Fruit fly (Drosophila melanogaster) whole organism, pupa: Measurements from ENCODE around the gene dsb.
A peak's percentile ranks its signal among the peaks of the same experiment; 100 is the strongest.

Experiments
- CG10348 ChIP-seq: fragments of 200-800 bp; sonication (Bioruptor generic); IDR thresholded peaks from 2 replicates; pipeline ENCODE4 v1.3.6; 2022; ENCODE audit warnings: missing biosample characterization, missing genetic modification characterization
- CG12605 ChIP-seq: fragments of 200-800 bp; sonication (Bioruptor generic); IDR thresholded peaks from 2 replicates; pipeline ENCODE4 v1.3.6; 2022; ENCODE audit warnings: missing biosample characterization, missing genetic modification characterization
- CG13204 ChIP-seq: fragments of 200-800 bp; sonication (Bioruptor generic); optimal IDR thresholded peaks from 2 replicates; lab custom pipeline; 2018; ENCODE audit warnings: missing biosample characterization, mild to moderate bottlenecking, missing genetic modification characterization, moderate library complexity
- CG14655 ChIP-seq: fragments of 200-800 bp; sonication (Bioruptor generic); optimal IDR thresholded peaks from 3 replicates; lab custom pipeline; 2017; ENCODE audit warnings: mild to moderate bottlenecking, missing biosample characterization, missing genetic modification reagents, missing genetic modification characterization
- CG15710 ChIP-seq: fragments of 200-800 bp; sonication (Bioruptor generic); optimal IDR thresholded peaks from 2 replicates; lab custom pipeline; 2018; ENCODE audit warnings: missing biosample characterization, mild to moderate bottlenecking, missing genetic modification characterization, moderate library complexity
- CG17806 ChIP-seq: fragments of 200-800 bp; sonication (Bioruptor generic); optimal IDR thresholded peaks from 2 replicates; lab custom pipeline; 2018; ENCODE audit warnings: missing biosample characterization, mild to moderate bottlenecking, missing genetic modification characterization, moderate library complexity
- CG32121 ChIP-seq: fragments of 200-800 bp; sonication (Bioruptor generic); IDR thresholded peaks from 2 replicates; pipeline ENCODE4 v1.3.6; 2022; ENCODE audit warnings: missing biosample characterization, missing genetic modification characterization
- CG34367 ChIP-seq: fragments of 200-800 bp; sonication (Bioruptor generic); optimal IDR thresholded peaks from 2 replicates; lab custom pipeline; 2018; ENCODE audit warnings: missing biosample characterization, mild to moderate bottlenecking, missing genetic modification characterization
- CG4496 ChIP-seq: fragments of 200-800 bp; sonication (Bioruptor generic); IDR thresholded peaks from 3 replicates; pipeline ENCODE4 v1.3.6; 2022; ENCODE audit warnings: missing biosample characterization, missing genetic modification characterization
- CG8159 ChIP-seq: fragments of 200-800 bp; sonication (Bioruptor generic); optimal IDR thresholded peaks from 3 replicates; lab custom pipeline; 2018; ENCODE audit warnings: missing biosample characterization, mild to moderate bottlenecking, missing genetic modification characterization, moderate library complexity
- CG8301 ChIP-seq: fragments of 200-800 bp; sonication (Bioruptor generic); optimal IDR thresholded peaks from 2 replicates; lab custom pipeline; 2018; ENCODE audit warnings: missing biosample characterization, mild to moderate bottlenecking, missing genetic modification characterization
- CG9948 ChIP-seq: fragments of 200-800 bp; sonication (Bioruptor generic); optimal IDR thresholded peaks from 2 replicates; lab custom pipeline; 2018; ENCODE audit warnings: missing biosample characterization, mild to moderate bottlenecking, missing genetic modification characterization, moderate library complexity
- D1 ChIP-seq: fragments of 200-800 bp; sonication (Bioruptor generic); optimal IDR thresholded peaks from 2 replicates; lab custom pipeline; 2018; ENCODE audit warnings: missing biosample characterization, mild to moderate bottlenecking, missing genetic modification characterization, moderate library complexity
- EcR ChIP-seq: fragments of 200-800 bp; sonication (Bioruptor generic); optimal IDR thresholded peaks from 3 replicates; lab custom pipeline; 2019; ENCODE audit warnings: missing biosample characterization, missing genetic modification characterization, mild to moderate bottlenecking, moderate library complexity, missing genetic modification reagents
- Ets98B ChIP-seq: fragments of 200-800 bp; sonication (Bioruptor generic); IDR thresholded peaks from 2 replicates; pipeline ENCODE4 v1.3.6; 2022; ENCODE audit warnings: missing biosample characterization, missing genetic modification characterization
- Pif1A ChIP-seq: fragments of 200-800 bp; sonication (Bioruptor generic); optimal IDR thresholded peaks from 3 replicates; lab custom pipeline; 2016; ENCODE audit warnings: missing biosample characterization, missing genetic modification characterization
- Pif1B ChIP-seq: fragments of 200-800 bp; sonication (Bioruptor generic); optimal IDR thresholded peaks from 3 replicates; lab custom pipeline; 2016; ENCODE audit warnings: missing biosample characterization, missing genetic modification characterization
- Snoo ChIP-seq: fragments of 200-800 bp; sonication (Bioruptor generic); optimal IDR thresholded peaks from 3 replicates; lab custom pipeline; 2017; ENCODE audit warnings: missing biosample characterization, mild to moderate bottlenecking, missing genetic modification characterization, inconsistent platforms
- fd96Ca ChIP-seq: fragments of 200-800 bp; sonication (Bioruptor generic); IDR thresholded peaks from 3 replicates; pipeline ENCODE4 v1.3.6; 2022; ENCODE audit warnings: missing biosample characterization, missing genetic modification characterization
- gl ChIP-seq: fragments of 200-800 bp; sonication (Bioruptor generic); optimal IDR thresholded peaks from 2 replicates; lab custom pipeline; 2018; ENCODE audit warnings: missing biosample characterization, mild to moderate bottlenecking, missing genetic modification characterization
- rn ChIP-seq: fragments of 200-800 bp; sonication (Bioruptor generic); IDR thresholded peaks from 2 replicates; pipeline ENCODE4 v1.3.6; 2022; ENCODE audit warnings: missing biosample characterization, missing genetic modification characterization

dsb gene

DNA sequence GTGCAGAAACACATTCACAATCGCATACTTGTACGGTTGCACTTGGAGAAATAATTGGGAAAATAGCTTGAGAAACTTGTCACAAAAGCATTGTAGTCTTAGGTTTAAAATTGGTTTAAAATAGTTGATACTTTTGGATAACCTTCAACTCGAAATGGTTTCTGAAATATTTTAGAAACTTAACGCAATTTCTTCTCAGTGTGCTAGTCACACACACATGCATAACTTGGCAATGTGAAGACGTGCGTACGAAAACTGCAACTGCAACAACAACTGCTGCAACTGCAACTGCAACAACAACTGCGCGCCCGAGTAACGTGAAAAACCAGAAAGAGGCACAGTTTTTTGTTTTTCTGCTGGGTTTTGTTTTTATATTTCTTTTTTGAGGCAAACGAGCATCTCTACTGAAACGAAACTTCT, 23.9 kb downstream of the dsb start:
- TF ChIP-seq EcR (GFP tag; lab: Kevin White, UChicago) (no peak), Pif1B (GFP tag; lab: Kevin White, UChicago) (peak; percentile 97), D1 (tag; lab: Kevin White, UChicago) (peak; percentile 90), CG8301 (tag; lab: Kevin White, UChicago) (peak; percentile 99), CG32121 (GFP tag; lab: Robert Waterston, UW) (peak; percentile 99), rn (peak; percentile 97), CG15710 (tag; lab: Kevin White, UChicago) (peak; percentile 97), CG17806 (tag; lab: Kevin White, UChicago) (peak; percentile 98), CG34367 (peak; percentile 98), CG12605 (GFP tag; lab: Robert Waterston, UW) (peak; percentile 97), CG9948 (tag; lab: Kevin White, UChicago) (peak; percentile 96), CG4496 (GFP tag; lab: Robert Waterston, UW) (peak; percentile 99), CG14655 (peak; percentile 99), CG8159 (tag; lab: Kevin White, UChicago) (peak; percentile 98), Pif1A (peak; percentile 98), gl (tag; lab: Kevin White, UChicago) (peak; percentile 95), CG10348 (peak; percentile 92), Snoo (tag; lab: Kevin White, UChicago) (peak; percentile 92), fd96Ca (GFP tag; lab: Robert Waterston, UW) (peak; percentile 98), CG13204 (peak; percentile 91), Ets98B (peak; percentile 99)
- TF ChIP-seq, all 21 proteins: peak for 20

DNA sequence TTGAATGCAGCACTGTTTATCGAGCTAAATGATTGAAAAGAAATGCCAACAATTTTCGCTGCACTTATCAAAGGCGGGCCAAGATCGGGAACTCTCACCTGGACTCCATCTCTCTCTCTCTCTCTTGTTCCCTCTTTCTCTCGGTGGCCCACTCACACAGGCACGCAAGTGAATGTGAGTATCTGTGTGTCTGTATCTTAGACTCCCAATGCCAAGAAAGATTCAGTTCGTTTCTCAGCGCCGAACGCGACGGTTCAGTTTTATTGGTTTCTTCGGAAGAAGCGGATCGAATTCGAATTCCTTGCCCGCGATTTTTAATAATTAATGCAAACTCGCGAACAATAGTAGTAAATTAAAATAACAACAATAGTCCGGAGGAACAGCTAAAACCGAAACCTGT, 24.6 kb downstream of the dsb start, which contains the start of gene Tmhs:
TSS of gene Tmhs (plus strand) at position 222 of the 400 bp plus-strand sequence.
- TF ChIP-seq CG13204 (no peak), Ets98B (peak; percentile 19; the same call in 1 of the 2 replicates), CG4496 (GFP tag; lab: Robert Waterston, UW) (no peak), CG15710 (tag; lab: Kevin White, UChicago) (no peak)

DNA sequence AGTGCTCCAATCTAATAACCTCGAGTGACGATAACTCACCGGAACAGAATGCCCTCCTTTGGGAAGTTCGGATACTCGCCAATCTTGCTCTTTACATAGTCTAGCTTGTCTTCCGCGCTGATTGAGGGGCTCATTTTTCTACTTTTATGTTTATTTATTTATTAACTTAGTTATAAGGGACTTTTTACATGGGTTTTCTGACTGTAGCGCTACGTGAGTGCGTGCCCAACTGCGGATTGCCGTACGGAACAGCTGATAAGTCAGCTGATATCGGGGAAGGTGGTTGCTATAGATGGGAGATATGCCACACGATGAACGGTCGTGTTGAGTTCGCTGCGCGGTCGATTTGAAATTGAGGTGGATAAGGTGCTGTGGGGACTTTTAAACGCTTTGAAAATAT, 25.3 kb downstream of the dsb start, which contains the start of gene Aprt:
TSS of gene Aprt (minus strand) at position 368 of the 400 bp plus-strand sequence.
- peak; percentile 2 for TF ChIP-seq EcR (GFP tag; lab: Kevin White, UChicago)
- peak; percentile 8 for TF ChIP-seq Pif1B (GFP tag; lab: Kevin White, UChicago)
- TF ChIP-seq CG9948 (tag; lab: Kevin White, UChicago) = no peak

DNA sequence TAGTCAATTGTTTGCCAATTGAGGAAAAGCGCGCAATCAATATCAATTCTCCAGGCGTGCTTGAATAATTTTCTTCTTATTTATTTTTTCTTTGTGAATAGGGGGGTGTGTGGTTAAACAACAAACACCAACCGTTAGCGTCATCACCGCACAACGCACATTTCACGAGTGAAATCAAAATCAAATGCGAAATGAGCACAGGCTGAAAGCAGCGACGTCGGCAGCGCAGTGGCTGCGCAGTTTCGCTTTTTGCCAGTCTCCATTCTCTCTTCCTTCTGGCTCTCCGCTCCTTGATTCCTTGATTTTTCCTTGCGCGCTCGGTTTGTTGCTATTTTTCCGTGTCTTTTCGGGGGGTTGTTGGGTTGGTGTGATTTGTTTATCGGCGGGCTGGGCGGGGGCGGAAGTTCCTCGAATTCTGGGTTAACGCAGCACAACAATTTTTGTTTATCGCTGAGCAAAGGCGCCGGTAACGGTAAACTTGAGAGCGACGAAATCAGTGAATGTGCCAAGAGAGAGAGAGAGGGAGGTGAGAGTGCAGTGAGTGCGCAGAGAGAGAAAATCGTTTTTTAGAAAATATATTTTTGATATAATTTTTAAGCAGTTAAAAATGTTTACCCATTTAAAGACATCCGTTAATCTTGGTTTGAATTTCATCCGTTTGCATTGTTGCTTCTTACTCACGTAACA, 27.0 kb downstream of the dsb start, which contains the start of gene CG13937:
TSS of gene CG13937 (minus strand) at position 174 of the 687 bp plus-strand sequence.
- TF ChIP-seq Snoo (tag; lab: Kevin White, UChicago) (no peak), Pif1B (GFP tag; lab: Kevin White, UChicago) (no peak), CG15710 (tag; lab: Kevin White, UChicago) (no peak), CG8301 (tag; lab: Kevin White, UChicago) (no peak), CG34367 (no peak), CG14655 (no peak), CG32121 (GFP tag; lab: Robert Waterston, UW) (no peak), Ets98B (no peak), CG9948 (tag; lab: Kevin White, UChicago) (no peak), Pif1A (no peak), rn (no peak), EcR (GFP tag; lab: Kevin White, UChicago) (no peak), fd96Ca (GFP tag; lab: Robert Waterston, UW) (no peak), D1 (tag; lab: Kevin White, UChicago) (no peak), CG12605 (GFP tag; lab: Robert Waterston, UW) (no peak), CG8159 (tag; lab: Kevin White, UChicago) (no peak), CG17806 (tag; lab: Kevin White, UChicago) (no peak), CG4496 (GFP tag; lab: Robert Waterston, UW) (no peak), CG13204 (no peak)

DNA sequence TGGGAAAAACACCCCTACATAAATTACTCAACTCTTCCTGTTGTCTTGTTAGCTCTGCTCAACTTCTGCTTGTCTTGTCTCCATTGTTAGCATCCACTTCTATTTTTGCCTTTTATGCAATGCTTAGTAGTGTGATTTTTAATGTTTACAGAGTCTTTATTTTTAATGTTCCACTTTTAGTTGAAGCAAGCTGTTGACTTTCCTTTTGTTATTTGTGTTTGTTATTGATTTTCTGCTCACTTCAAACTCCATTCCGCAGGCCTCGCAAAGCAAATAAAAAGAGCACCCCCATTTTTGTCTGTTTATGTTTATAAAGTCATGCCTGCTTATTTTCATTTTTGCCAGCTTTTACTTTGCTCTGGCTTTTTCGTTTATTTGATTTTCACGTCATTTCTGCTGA, 28.1 kb downstream of the dsb start:
- TF ChIP-seq rn = no peak
- no peak for TF ChIP-seq CG8159 (tag; lab: Kevin White, UChicago)
- no peak for TF ChIP-seq CG32121 (GFP tag; lab: Robert Waterston, UW)
- TF ChIP-seq EcR (GFP tag; lab: Kevin White, UChicago) = no peak
- TF ChIP-seq CG4496 (GFP tag; lab: Robert Waterston, UW) = no peak
- TF ChIP-seq CG13204 = no peak
- TF ChIP-seq CG17806 (tag; lab: Kevin White, UChicago) = no peak
- TF ChIP-seq CG8301 (tag; lab: Kevin White, UChicago) = no peak
- TF ChIP-seq Pif1B (GFP tag; lab: Kevin White, UChicago) = no peak
- no peak for TF ChIP-seq D1 (tag; lab: Kevin White, UChicago)
- no peak for TF ChIP-seq CG12605 (GFP tag; lab: Robert Waterston, UW)
- TF ChIP-seq gl (tag; lab: Kevin White, UChicago) = no peak
- no peak for TF ChIP-seq CG34367
- TF ChIP-seq CG9948 (tag; lab: Kevin White, UChicago) = no peak
- no peak for TF ChIP-seq CG10348
- TF ChIP-seq Ets98B = no peak
- no peak for TF ChIP-seq Snoo (tag; lab: Kevin White, UChicago)
- TF ChIP-seq CG14655 = no peak

DNA sequence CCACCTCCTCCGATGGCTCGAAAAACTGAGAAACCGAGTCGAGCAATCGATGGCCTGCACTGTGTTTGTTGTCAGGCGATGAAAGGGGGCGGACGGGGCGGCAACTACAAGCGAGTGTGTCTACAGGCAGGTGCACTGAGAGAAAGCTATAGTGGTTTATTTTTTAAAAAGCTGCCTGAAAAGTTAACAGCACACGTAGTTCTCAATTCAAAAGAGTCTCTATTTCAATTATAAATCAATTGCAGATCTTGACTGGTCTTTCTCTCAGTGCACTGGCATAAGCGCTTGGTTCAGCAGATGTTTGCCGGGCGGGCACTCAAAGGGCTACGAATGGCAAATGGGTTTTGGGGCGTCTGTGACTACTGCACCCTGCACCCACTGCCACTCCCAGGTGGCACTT, 29.3 kb downstream of the dsb start:
- TF ChIP-seq CG10348 (no peak), CG12605 (GFP tag; lab: Robert Waterston, UW) (peak; percentile 62; the same call in 1 of the 2 replicates), CG9948 (tag; lab: Kevin White, UChicago) (peak; percentile 7), CG13204 (no peak), CG17806 (tag; lab: Kevin White, UChicago) (peak; percentile 30), CG34367 (no peak), gl (tag; lab: Kevin White, UChicago) (no peak), D1 (tag; lab: Kevin White, UChicago) (no peak), CG8159 (tag; lab: Kevin White, UChicago) (peak; percentile 45), CG15710 (tag; lab: Kevin White, UChicago) (no peak), CG8301 (tag; lab: Kevin White, UChicago) (peak; percentile 52), CG14655 (peak; percentile 71), Pif1A (no peak), EcR (GFP tag; lab: Kevin White, UChicago) (no peak), Snoo (tag; lab: Kevin White, UChicago) (no peak), CG4496 (GFP tag; lab: Robert Waterston, UW) (peak; percentile 83; the same call in 2 of the 3 replicates), CG32121 (GFP tag; lab: Robert Waterston, UW) (peak; percentile 32; the same call in 1 of the 2 replicates), Pif1B (GFP tag; lab: Kevin White, UChicago) (peak; percentile 35), rn (peak; percentile 62; the same call in 1 of the 2 replicates), fd96Ca (GFP tag; lab: Robert Waterston, UW) (peak; percentile 79; the same call in 2 of the 3 replicates), Ets98B (peak; percentile 66; the same call in 1 of the 2 replicates)
